Worm (Caenorhabditis elegans) whole organism, early embryonic: Measurements from ENCODE around the gene C54H2.4.

ENCODE experiments used
- B0310.2 ChIP-seq: sonication (generic microtip); optimal IDR thresholded peaks from 2 replicates; lab custom pipeline; 2016; ENCODE audit warnings: mild to moderate bottlenecking, missing genetic modification characterization, missing compliant biosample characterization
- F13C5.2 ChIP-seq: sonication (generic microtip); optimal IDR thresholded peaks from 2 replicates; lab custom pipeline; 2017; ENCODE audit warnings: mild to moderate bottlenecking, missing genetic modification characterization, inconsistent platforms, missing compliant biosample characterization
- aly-1 ChIP-seq: sonication (generic microtip); optimal IDR thresholded peaks from 2 replicates; lab custom pipeline; 2016; ENCODE audit warnings: missing genetic modification characterization, missing compliant biosample characterization
- ama-1 ChIP-seq: fragments of 150-350 bp; optimal IDR thresholded peaks from 2 replicates; lab custom pipeline; 2014
- ceh-13 ChIP-seq: fragments of 200-800 bp; sonication (Bioruptor generic); optimal IDR thresholded peaks from 2 replicates; lab custom pipeline; 2018; ENCODE audit warnings: mild to moderate bottlenecking, missing genetic modification characterization, missing compliant biosample characterization
- ceh-36 ChIP-seq: sonication (generic microtip); optimal IDR thresholded peaks from 2 replicates; lab custom pipeline; 2016; ENCODE audit warnings: missing genetic modification characterization, inconsistent platforms, missing compliant biosample characterization
- ets-7 ChIP-seq: sonication (generic microtip); optimal IDR thresholded peaks from 2 replicates; lab custom pipeline; 2016; ENCODE audit warnings: missing genotype, missing genetic modification characterization, missing compliant biosample characterization
- flt-1 ChIP-seq: fragments of 200-800 bp; sonication (Bioruptor generic); IDR thresholded peaks from 2 replicates; pipeline ENCODE4 v1.3.6; 2022; ENCODE audit warnings: missing genetic modification characterization, missing compliant biosample characterization
- hmbx-1 ChIP-seq: sonication (generic microtip); optimal IDR thresholded peaks from 2 replicates; lab custom pipeline; 2016; ENCODE audit warnings: mild to moderate bottlenecking, missing genetic modification characterization, missing compliant biosample characterization
- hmg-4 ChIP-seq: fragments of 200-800 bp; sonication (Bioruptor generic); optimal IDR thresholded peaks from 2 replicates; lab custom pipeline; 2018; ENCODE audit warnings: mild to moderate bottlenecking, missing genetic modification characterization, missing compliant biosample characterization
- hnd-1 ChIP-seq: sonication (generic microtip); optimal IDR thresholded peaks from 2 replicates; lab custom pipeline; 2016; ENCODE audit warnings: missing genetic modification characterization, missing compliant biosample characterization
- pes-1 ChIP-seq: fragments of 200-800 bp; sonication (Bioruptor generic); IDR thresholded peaks from 2 replicates; pipeline ENCODE4 v1.3.6; 2022; ENCODE audit warnings: missing genetic modification reagents, missing genetic modification characterization, missing compliant biosample characterization
- scrt-1 ChIP-seq: fragments of 200-800 bp; sonication (Bioruptor generic); IDR thresholded peaks from 2 replicates; pipeline ENCODE4 v1.3.6; 2022; ENCODE audit warnings: missing genetic modification characterization, missing compliant biosample characterization
- sea-1 ChIP-seq: fragments of 200-800 bp; sonication (Bioruptor generic); conservative IDR thresholded peaks from 2 replicates; pipeline ENCODE4 v1.3.6; 2022; ENCODE audit warnings: missing genetic modification characterization, missing compliant biosample characterization
- tbx-11 ChIP-seq: fragments of 200-800 bp; sonication (Bioruptor generic); IDR thresholded peaks from 2 replicates; pipeline ENCODE4 v1.3.6; 2022; ENCODE audit warnings: missing genetic modification characterization, missing compliant biosample characterization
- tbx-37 ChIP-seq: fragments of 200-800 bp; sonication (Bioruptor generic); conservative IDR thresholded peaks from 2 replicates; pipeline ENCODE4 v1.3.6; 2022; ENCODE audit warnings: missing genetic modification reagents, missing genetic modification characterization, missing compliant biosample characterization
- tra-4 ChIP-seq: sonication (generic microtip); optimal IDR thresholded peaks from 2 replicates; lab custom pipeline; 2017; ENCODE audit warnings: missing genetic modification characterization, missing compliant biosample characterization

C54H2.4 gene

DNA sequence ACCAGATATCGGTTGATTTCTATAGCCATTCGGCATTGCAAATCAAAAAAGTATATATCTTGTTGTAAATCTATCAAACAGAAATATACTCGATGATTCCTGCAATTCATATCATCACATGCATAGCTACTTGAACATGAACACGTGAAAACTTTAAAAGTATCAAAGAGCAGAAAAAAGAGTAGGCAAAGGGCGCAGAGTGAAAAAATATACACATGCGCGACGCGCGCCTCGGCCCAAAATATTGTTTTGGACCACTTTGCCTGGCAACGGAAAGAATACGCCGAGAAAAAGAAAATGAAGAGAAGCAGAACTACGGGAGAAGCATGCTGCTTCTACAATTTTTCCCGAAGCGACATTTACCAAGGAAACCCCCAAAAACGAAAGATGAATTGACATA is at the start of gene C54H2.4:
Gene C54H2.4, minus strand, starts transcription at position 101 of the 400 bp plus-strand sequence.
- TF ChIP-seq ceh-13 (GFP tag; lab: Kevin White, UChicago), result no peak
- TF ChIP-seq ceh-36, result no peak
- TF ChIP-seq hmbx-1, result no peak
- no peak for TF ChIP-seq hnd-1
- no peak for TF ChIP-seq hmg-4 (GFP tag; lab: Kevin White, UChicago)
- no peak for TF ChIP-seq tbx-37 (GFP tag; lab: Robert Waterston, UW)
- TF ChIP-seq B0310.2, result no peak
- no peak for TF ChIP-seq aly-1
- no peak for TF ChIP-seq scrt-1
- no peak for TF ChIP-seq ets-7 (tag; lab: Kevin White, UChicago)
- TF ChIP-seq pes-1, result no peak
- no peak for TF ChIP-seq tra-4 (tag; lab: Kevin White, UChicago)
- TF ChIP-seq F13C5.2 (tag; lab: Kevin White, UChicago), result no peak
- no peak for TF ChIP-seq sea-1 (GFP tag; lab: Robert Waterston, UW)
- no peak for TF ChIP-seq tbx-11

DNA sequence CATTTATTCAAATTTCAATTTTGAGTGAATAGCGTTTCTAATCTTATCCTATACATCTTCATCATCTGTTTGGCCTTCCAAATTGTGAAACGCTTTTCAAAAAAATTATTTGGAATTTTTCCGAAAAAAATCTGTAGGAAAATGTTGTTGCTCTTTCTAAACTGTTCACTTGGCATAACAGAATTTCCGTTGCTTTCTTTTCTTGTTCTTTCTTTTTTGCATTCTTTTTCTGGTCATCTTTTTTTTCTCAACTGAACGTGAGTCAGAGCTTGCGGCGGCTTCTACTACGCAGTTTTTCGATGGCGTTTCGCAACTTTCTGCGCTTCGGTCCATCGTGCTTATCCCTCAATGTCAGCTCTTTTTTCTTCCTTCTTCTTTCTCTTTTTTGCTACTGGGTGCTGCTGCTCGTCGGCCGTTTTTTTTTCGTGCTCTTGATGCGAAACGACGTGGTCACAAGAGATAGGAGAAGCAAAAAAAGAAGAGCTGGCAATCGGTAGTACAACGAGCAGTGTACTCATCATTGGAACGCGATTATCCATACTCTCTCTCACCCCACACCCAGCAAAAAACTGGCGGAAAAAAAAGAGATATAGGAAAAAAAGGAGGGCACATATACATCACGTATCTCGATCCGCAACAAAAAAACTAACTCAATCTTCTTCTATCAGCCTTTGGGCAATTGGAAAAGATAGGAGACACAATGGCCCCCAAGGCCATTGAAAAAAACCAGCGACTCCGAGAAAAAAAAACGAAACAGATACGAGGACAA is 49.3 kb upstream of the C54H2.4 start:
- 0 out of 2 replicates have a peak, but pooled peaks have one; percentile 26 for TF ChIP-seq pes-1
- no peak for TF ChIP-seq ets-7 (tag; lab: Kevin White, UChicago)

DNA sequence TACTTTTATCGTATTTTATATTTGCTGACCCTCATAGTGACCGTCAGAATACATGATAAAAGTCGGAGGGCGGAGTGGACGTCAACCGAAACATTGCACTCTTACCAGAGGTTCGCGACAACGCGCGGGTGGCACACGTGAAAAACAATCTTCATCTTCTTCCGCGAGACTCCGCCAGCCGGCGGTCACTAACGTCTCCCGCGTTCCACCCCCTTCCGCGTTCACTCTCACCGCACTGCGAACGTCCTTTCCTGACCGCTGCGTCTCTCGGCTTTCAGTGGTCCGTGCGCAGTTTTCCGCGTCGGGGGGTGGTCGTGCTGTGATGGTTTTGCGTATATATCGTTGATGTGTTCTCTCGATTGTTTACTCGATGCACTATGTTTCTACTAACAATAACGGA is 47.6 kb upstream of the C54H2.4 start:
- TF ChIP-seq flt-1 (GFP tag; lab: Robert Waterston, UW) (0 out of 2 replicates have a peak, but pooled peaks have one; percentile 34), ceh-36 (no peak), ama-1 (lab: Kevin White, UChicago) (no peak), sea-1 (GFP tag; lab: Robert Waterston, UW) (0 out of 2 replicates have a peak, but pooled peaks have one; percentile 16), F13C5.2 (tag; lab: Kevin White, UChicago) (peak; percentile 29), hmg-4 (GFP tag; lab: Kevin White, UChicago) (peak; percentile 86), scrt-1 (0 out of 2 replicates have a peak, but pooled peaks have one; percentile 19), tbx-37 (GFP tag; lab: Robert Waterston, UW) (no peak)

DNA sequence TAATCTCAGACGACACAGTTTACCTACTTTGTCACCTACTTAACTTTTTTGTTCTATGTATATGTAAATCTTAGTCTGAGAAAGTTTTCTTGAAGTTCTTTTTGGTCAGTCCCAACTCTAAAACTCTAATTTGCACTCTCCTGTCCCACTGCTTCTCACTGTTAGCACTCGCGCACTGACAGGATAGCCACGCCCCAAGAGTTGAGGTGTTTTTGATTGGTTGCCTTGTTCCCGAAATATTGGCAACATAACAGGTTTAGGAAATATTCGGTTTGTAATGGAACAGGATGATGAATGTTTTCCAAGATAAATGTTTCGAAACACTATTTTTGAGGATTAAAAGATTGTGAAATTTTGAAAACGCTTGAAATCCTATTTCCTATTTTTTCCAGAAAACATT is 46.5 kb upstream of the C54H2.4 start:
- TF ChIP-seq tra-4 (tag; lab: Kevin White, UChicago) (no peak), ama-1 (lab: Kevin White, UChicago) (no peak), hmbx-1 (no peak), ceh-13 (GFP tag; lab: Kevin White, UChicago) (no peak)

DNA sequence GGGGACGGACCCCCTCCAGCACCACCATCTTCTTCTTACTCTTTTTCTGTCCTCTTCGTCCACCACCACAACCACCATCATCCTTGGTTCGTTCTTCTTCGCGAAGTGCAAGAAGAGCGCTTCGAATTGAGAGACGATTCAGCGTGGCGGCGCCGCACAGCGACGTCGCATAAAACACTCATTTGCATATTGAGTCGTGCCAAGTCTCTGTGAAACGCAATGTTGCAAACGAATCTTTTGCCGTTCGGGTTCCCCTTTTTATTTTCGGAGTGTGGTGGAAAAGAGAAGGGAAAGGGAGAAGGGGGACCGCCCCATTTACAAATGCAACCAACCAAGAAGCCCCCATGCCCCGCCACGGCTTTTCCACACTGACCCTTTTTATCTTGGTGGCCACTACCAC is 45.8 kb upstream of the C54H2.4 start:
- TF ChIP-seq tbx-11, result no peak
- TF ChIP-seq sea-1 (GFP tag; lab: Robert Waterston, UW), result no peak
- TF ChIP-seq ceh-13 (GFP tag; lab: Kevin White, UChicago), result no peak
- no peak for TF ChIP-seq pes-1
- no peak for TF ChIP-seq hnd-1
- no peak for TF ChIP-seq tra-4 (tag; lab: Kevin White, UChicago)
- TF ChIP-seq hmbx-1, result no peak
- no peak for TF ChIP-seq scrt-1
- TF ChIP-seq tbx-37 (GFP tag; lab: Robert Waterston, UW), result no peak
- peak; percentile 1 for TF ChIP-seq B0310.2
- TF ChIP-seq F13C5.2 (tag; lab: Kevin White, UChicago), result peak; percentile 55
- 0 out of 2 replicates have a peak, but pooled peaks have one; percentile 7 for TF ChIP-seq flt-1 (GFP tag; lab: Robert Waterston, UW)
- TF ChIP-seq ceh-36, result no peak
- no peak for TF ChIP-seq ets-7 (tag; lab: Kevin White, UChicago)
- TF ChIP-seq aly-1, result peak; percentile 23
- TF ChIP-seq ama-1 (lab: Kevin White, UChicago), result no peak
- TF ChIP-seq hmg-4 (GFP tag; lab: Kevin White, UChicago), result peak; percentile 75

DNA sequence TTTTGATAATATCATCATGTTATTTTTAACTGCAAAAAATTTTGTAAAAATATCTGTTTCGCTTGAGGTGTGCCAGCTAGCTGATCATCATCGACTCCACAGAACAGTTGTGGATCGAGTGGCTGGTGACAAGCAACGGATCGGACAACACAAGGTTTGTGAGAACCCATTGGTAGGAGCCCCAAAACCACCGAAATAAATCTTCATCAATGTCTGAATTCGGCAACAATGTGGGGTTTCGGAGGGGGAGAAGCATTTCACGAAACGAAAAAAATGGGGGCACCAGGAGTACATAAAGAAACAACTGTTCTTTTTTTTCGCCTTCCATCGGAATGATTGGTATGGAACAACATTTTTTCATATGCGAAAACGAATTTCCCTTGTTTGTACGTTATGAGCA is 44.8 kb upstream of the C54H2.4 start:
- TF ChIP-seq hmg-4 (GFP tag; lab: Kevin White, UChicago), result no peak
- TF ChIP-seq pes-1, result no peak
- TF ChIP-seq F13C5.2 (tag; lab: Kevin White, UChicago), result no peak
- TF ChIP-seq ceh-13 (GFP tag; lab: Kevin White, UChicago), result no peak
- TF ChIP-seq ets-7 (tag; lab: Kevin White, UChicago), result no peak
- no peak for TF ChIP-seq tra-4 (tag; lab: Kevin White, UChicago)
- TF ChIP-seq hnd-1, result no peak
- TF ChIP-seq B0310.2, result no peak
- no peak for TF ChIP-seq ceh-36
- TF ChIP-seq tbx-37 (GFP tag; lab: Robert Waterston, UW), result no peak
- TF ChIP-seq ama-1 (lab: Kevin White, UChicago), result no peak
- no peak for TF ChIP-seq aly-1
- TF ChIP-seq tbx-11, result no peak
- TF ChIP-seq sea-1 (GFP tag; lab: Robert Waterston, UW), result no peak
- TF ChIP-seq scrt-1, result no peak
- no peak for TF ChIP-seq hmbx-1

DNA sequence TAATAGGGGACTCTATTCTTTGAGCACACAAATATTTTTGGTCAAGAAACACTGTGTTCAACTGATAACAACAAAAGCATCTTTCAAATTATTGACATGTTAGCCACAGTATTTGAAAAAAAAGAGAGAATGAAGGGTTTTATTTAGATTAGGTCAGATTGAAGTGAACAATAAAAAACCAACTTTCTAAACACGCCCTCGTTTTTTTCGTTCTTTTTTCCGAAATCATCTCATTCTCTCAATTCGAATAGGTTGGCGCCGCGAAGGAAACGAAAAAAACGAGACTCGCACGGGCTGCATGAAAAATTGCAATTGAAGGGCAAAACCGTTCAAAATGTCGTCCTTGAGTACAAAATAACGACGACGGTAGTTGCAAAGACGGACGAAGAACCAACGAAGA is 43.8 kb upstream of the C54H2.4 start:
- no peak for TF ChIP-seq ceh-36
- no peak for TF ChIP-seq hmbx-1
- no peak for TF ChIP-seq tbx-11
- TF ChIP-seq hmg-4 (GFP tag; lab: Kevin White, UChicago), result no peak
- TF ChIP-seq scrt-1, result no peak
- TF ChIP-seq flt-1 (GFP tag; lab: Robert Waterston, UW), result no peak
- no peak for TF ChIP-seq ama-1 (lab: Kevin White, UChicago)
- TF ChIP-seq hnd-1, result no peak
- no peak for TF ChIP-seq B0310.2
- TF ChIP-seq tra-4 (tag; lab: Kevin White, UChicago), result no peak
- TF ChIP-seq ceh-13 (GFP tag; lab: Kevin White, UChicago), result no peak
- no peak for TF ChIP-seq ets-7 (tag; lab: Kevin White, UChicago)
- TF ChIP-seq aly-1, result no peak
- TF ChIP-seq tbx-37 (GFP tag; lab: Robert Waterston, UW), result no peak
- TF ChIP-seq F13C5.2 (tag; lab: Kevin White, UChicago), result no peak
